Worm (Caenorhabditis elegans) whole organism, L1 larva: ENCODE measurements around the gene msp-74.

Source experiments
- C16A3.4 ChIP-seq: fragments of 150-350 bp; optimal IDR thresholded peaks from 2 replicates; lab custom pipeline; 2014; ENCODE audit warnings: missing biosample characterization, missing genetic modification characterization
- C34B4.2 ChIP-seq: sonication (generic microtip); optimal IDR thresholded peaks from 2 replicates; lab custom pipeline; 2017; ENCODE audit warnings: mild to moderate bottlenecking, missing genetic modification characterization, missing compliant biosample characterization
- F16B12.6 ChIP-seq: fragments of 150-350 bp; optimal IDR thresholded peaks from 2 replicates; lab custom pipeline; 2014; ENCODE audit warnings: missing biosample characterization, missing genetic modification characterization
- Y116A8C.19 ChIP-seq: sonication (generic microtip); optimal IDR thresholded peaks from 2 replicates; lab custom pipeline; 2016; ENCODE audit warnings: missing compliant biosample characterization, missing genetic modification characterization, borderline replicate concordance
- aha-1 ChIP-seq: fragments of 150-350 bp; optimal IDR thresholded peaks from 2 replicates; lab custom pipeline; 2014; ENCODE audit warnings: missing biosample characterization, missing genetic modification characterization
- ama-1 ChIP-seq: fragments of 150-350 bp; optimal IDR thresholded peaks from 2 replicates; lab custom pipeline; 2014
- blmp-1 ChIP-seq: fragments of 150-350 bp; optimal IDR thresholded peaks from 2 replicates; lab custom pipeline; 2014; ENCODE audit warnings: missing biosample characterization, missing genetic modification characterization
- ceh-63 ChIP-seq: fragments of 200-800 bp; sonication (Bioruptor generic); optimal IDR thresholded peaks from 2 replicates; lab custom pipeline; 2018; ENCODE audit warnings: mild to moderate bottlenecking, missing genetic modification characterization, missing compliant biosample characterization
- ceh-82 ChIP-seq, 3 experiments: fragments of 150-350 bp in 1 of 3; sonication (generic microtip) in 2 of 3; optimal IDR thresholded peaks; 2 replicates each; lab custom pipeline; 2014 to 2017; ENCODE audit warnings: missing biosample characterization in 3 of 3, missing genetic modification characterization in 3 of 3
- ceh-90 ChIP-seq: sonication (generic microtip); optimal IDR thresholded peaks from 2 replicates; lab custom pipeline; 2016; ENCODE audit warnings: missing genetic modification characterization, missing compliant biosample characterization
- dpl-1 ChIP-seq, 3 experiments: fragments of 150-350 bp in 2 of 3; sonication (generic microtip) in 1 of 3; optimal IDR thresholded peaks; 2 replicates each; lab custom pipeline; 2014 to 2017; ENCODE audit warnings: missing biosample characterization in 3 of 3, missing genetic modification characterization in 3 of 3, missing genetic modification reagents in 3 of 3
- dsc-1 ChIP-seq: sonication (generic microtip); optimal IDR thresholded peaks from 2 replicates; lab custom pipeline; 2016; ENCODE audit warnings: mild to moderate bottlenecking, missing genetic modification characterization, missing compliant biosample characterization
- efl-1 ChIP-seq, 4 experiments: fragments of 150-350 bp; optimal IDR thresholded peaks in 3 of 4; peaks in 1 of 4; 1 replicate in 1 of 4; 2 replicates in 3 of 4; lab custom pipeline; 2014; ENCODE audit warnings: missing biosample characterization in 2 of 4, missing genetic modification characterization in 2 of 4, missing genetic modification reagents in 2 of 4
- egl-13 ChIP-seq: sonication (generic microtip); optimal IDR thresholded peaks from 2 replicates; lab custom pipeline; 2016; ENCODE audit warnings: missing genotype, missing genetic modification reagents, missing genetic modification characterization, missing compliant biosample characterization
- elt-2 ChIP-seq: sonication (generic microtip); optimal IDR thresholded peaks from 2 replicates; lab custom pipeline; 2016; ENCODE audit warnings: missing genetic modification characterization, mild to moderate bottlenecking, inconsistent platforms, missing compliant biosample characterization, missing genetic modification reagents
- ets-5 ChIP-seq: fragments of 200-800 bp; sonication (Bioruptor generic); IDR thresholded peaks from 2 replicates; pipeline ENCODE4 v1.3.6; 2022; ENCODE audit warnings: missing genetic modification characterization, missing compliant biosample characterization
- fkh-10 ChIP-seq: sonication (generic microtip); optimal IDR thresholded peaks from 2 replicates; lab custom pipeline; 2017; ENCODE audit warnings: missing biosample characterization, missing genetic modification reagents, missing genetic modification characterization
- fkh-4 ChIP-seq: sonication (generic microtip); optimal IDR thresholded peaks from 2 replicates; lab custom pipeline; 2016; ENCODE audit warnings: missing compliant biosample characterization, missing genetic modification characterization, borderline replicate concordance
- fkh-8 ChIP-seq: sonication (generic microtip); optimal IDR thresholded peaks from 2 replicates; lab custom pipeline; 2016; ENCODE audit warnings: mild to moderate bottlenecking, missing genetic modification characterization, missing compliant biosample characterization
- fos-1 ChIP-seq: fragments of 150-350 bp; optimal IDR thresholded peaks from 2 replicates; lab custom pipeline; 2014; ENCODE audit warnings: missing biosample characterization, missing genetic modification characterization
- grh-1 ChIP-seq: fragments of 200-800 bp; sonication (Bioruptor generic); IDR thresholded peaks from 2 replicates; pipeline ENCODE4 v1.3.6; 2022; ENCODE audit warnings: missing genetic modification reagents, missing genetic modification characterization, missing compliant biosample characterization
- hlh-4 ChIP-seq: sonication (generic microtip); optimal IDR thresholded peaks from 2 replicates; lab custom pipeline; 2016; ENCODE audit warnings: mild to moderate bottlenecking, missing genetic modification characterization, missing compliant biosample characterization
- jun-1 ChIP-seq: fragments of 150-350 bp; optimal IDR thresholded peaks from 2 replicates; lab custom pipeline; 2014; ENCODE audit warnings: missing biosample characterization, missing genetic modification reagents, missing genetic modification characterization
- lin-15B ChIP-seq: fragments of 150-350 bp; sonication (generic microtip); optimal IDR thresholded peaks from 3 replicates; lab custom pipeline; 2014; ENCODE audit warnings: missing biosample characterization, missing genetic modification characterization
- lin-35 ChIP-seq, 2 experiments: fragments of 150-350 bp; optimal IDR thresholded peaks; 2 replicates each; lab custom pipeline; 2014; ENCODE audit warnings: missing biosample characterization in 2 of 2, missing genetic modification characterization in 2 of 2, missing genetic modification reagents in 2 of 2
- lir-3 ChIP-seq: sonication (generic microtip); optimal IDR thresholded peaks from 2 replicates; lab custom pipeline; 2016; ENCODE audit warnings: mild to moderate bottlenecking, missing genetic modification characterization, moderate library complexity, missing compliant biosample characterization; ENCODE audit not compliant: poor library complexity
- mef-2 ChIP-seq: fragments of 150-350 bp; optimal IDR thresholded peaks from 2 replicates; lab custom pipeline; 2014; ENCODE audit warnings: missing biosample characterization, missing genetic modification characterization
- nhr-237 ChIP-seq: fragments of 150-350 bp; optimal IDR thresholded peaks from 2 replicates; lab custom pipeline; 2014; ENCODE audit warnings: missing biosample characterization, missing genetic modification characterization
- nhr-47 ChIP-seq: sonication (generic microtip); optimal IDR thresholded peaks from 2 replicates; lab custom pipeline; 2016; ENCODE audit warnings: mild to moderate bottlenecking, missing genetic modification characterization, moderate library complexity, missing compliant biosample characterization
- nhr-71 ChIP-seq: sonication (generic microtip); optimal IDR thresholded peaks from 2 replicates; lab custom pipeline; 2016; ENCODE audit warnings: mild to moderate bottlenecking, missing genetic modification characterization, moderate library complexity, missing compliant biosample characterization
- nhr-76 ChIP-seq: sonication (generic microtip); optimal IDR thresholded peaks from 2 replicates; lab custom pipeline; 2017; ENCODE audit warnings: missing biosample characterization, missing genetic modification characterization
- nhr-85 ChIP-seq: sonication (generic microtip); peaks from one replicate; lab custom pipeline; 2016; ENCODE audit warnings: missing genetic modification characterization, inconsistent platforms, missing compliant biosample characterization
- nhr-90 ChIP-seq: sonication (generic microtip); optimal IDR thresholded peaks from 2 replicates; lab custom pipeline; 2016; ENCODE audit warnings: mild to moderate bottlenecking, missing genetic modification characterization, missing compliant biosample characterization; ENCODE audit not compliant: poor library complexity
- pag-3 ChIP-seq: sonication (generic microtip); optimal IDR thresholded peaks from 2 replicates; lab custom pipeline; 2017; ENCODE audit warnings: missing genetic modification characterization, mild to moderate bottlenecking, missing compliant biosample characterization, antibody characterized with exemption, borderline replicate concordance; ENCODE audit not compliant: insufficient read depth
- pax-3 ChIP-seq: fragments of 200-800 bp; sonication (Bioruptor generic); optimal IDR thresholded peaks from 2 replicates; lab custom pipeline; 2018; ENCODE audit warnings: mild to moderate bottlenecking, missing genetic modification characterization, moderate library complexity, missing compliant biosample characterization
- pqm-1 ChIP-seq: sonication (generic microtip); optimal IDR thresholded peaks from 3 replicates; lab custom pipeline; 2017; ENCODE audit warnings: missing biosample characterization, missing genetic modification characterization
- skn-1 ChIP-seq: fragments of 150-350 bp; optimal IDR thresholded peaks from 2 replicates; lab custom pipeline; 2014; ENCODE audit warnings: missing biosample characterization, missing genetic modification characterization
- snu-23 ChIP-seq: sonication (generic microtip); optimal IDR thresholded peaks from 2 replicates; lab custom pipeline; 2016; ENCODE audit warnings: missing genetic modification characterization, missing compliant biosample characterization
- sptf-1 ChIP-seq: fragments of 150-350 bp; optimal IDR thresholded peaks from 2 replicates; lab custom pipeline; 2014; ENCODE audit warnings: missing biosample characterization, missing genetic modification characterization
- swsn-7 ChIP-seq: sonication (generic microtip); optimal IDR thresholded peaks from 2 replicates; lab custom pipeline; 2016; ENCODE audit warnings: missing genetic modification characterization, missing compliant biosample characterization
- unc-130 ChIP-seq: fragments of 150-350 bp; optimal IDR thresholded peaks from 2 replicates; lab custom pipeline; 2017; ENCODE audit warnings: missing biosample characterization, missing genetic modification characterization, inconsistent platforms
- unc-62 ChIP-seq: fragments of 150-350 bp; optimal IDR thresholded peaks from 2 replicates; lab custom pipeline; 2014; ENCODE audit warnings: missing biosample characterization, missing genetic modification reagents, missing genetic modification characterization
- unc-86 ChIP-seq: sonication (generic microtip); optimal IDR thresholded peaks from 2 replicates; lab custom pipeline; 2016; ENCODE audit warnings: missing genetic modification characterization, missing compliant biosample characterization
- zag-1 ChIP-seq: fragments of 150-350 bp; optimal IDR thresholded peaks from 2 replicates; lab custom pipeline; 2014; ENCODE audit warnings: missing biosample characterization, missing genetic modification characterization
- ztf-4 ChIP-seq: fragments of 150-350 bp; optimal IDR thresholded peaks from 2 replicates; lab custom pipeline; 2014; ENCODE audit warnings: missing biosample characterization, missing genetic modification characterization

The msp-74 gene

ce11 chrII:5071265-5071664 lies 43.9 kb downstream of the msp-74 start, which contains the start of gene C27A2.7:
TSS of gene C27A2.7 (minus strand) at chrII:5071365.
- TF ChIP-seq unc-86 (tag; lab: Kevin White, UChicago) (no peak), pag-3 (tag; lab: Kevin White, UChicago) (no peak), mef-2 (no peak), jun-1 (tag; lab: Kevin White, UChicago) (no peak), ets-5 (no peak), ceh-90 (no peak), zag-1 (tag; lab: Kevin White, UChicago) (no peak), hlh-4 (tag; lab: Kevin White, UChicago) (no peak)

- TF ChIP-seq fkh-4 (tag; lab: Kevin White, UChicago) (no peak), unc-62 (no peak), C34B4.2 (tag; lab: Kevin White, UChicago) (no peak), lin-15B (no peak), skn-1 (tag; lab: Kevin White, UChicago) (no peak), dpl-1 (GFP tag; optimal IDR thresholded peaks at IDR 0.05; lab: Kevin White, UChicago) (no peak)
- TF ChIP-seq, all 84 proteins: peak for 0
Measured at ce11 chrII:5069525-5069924, 45.6 kb downstream of the msp-74 start, which contains the start of gene idpb-2. TSS of gene idpb-2 (minus strand) at chrII:5069625.

DNA sequence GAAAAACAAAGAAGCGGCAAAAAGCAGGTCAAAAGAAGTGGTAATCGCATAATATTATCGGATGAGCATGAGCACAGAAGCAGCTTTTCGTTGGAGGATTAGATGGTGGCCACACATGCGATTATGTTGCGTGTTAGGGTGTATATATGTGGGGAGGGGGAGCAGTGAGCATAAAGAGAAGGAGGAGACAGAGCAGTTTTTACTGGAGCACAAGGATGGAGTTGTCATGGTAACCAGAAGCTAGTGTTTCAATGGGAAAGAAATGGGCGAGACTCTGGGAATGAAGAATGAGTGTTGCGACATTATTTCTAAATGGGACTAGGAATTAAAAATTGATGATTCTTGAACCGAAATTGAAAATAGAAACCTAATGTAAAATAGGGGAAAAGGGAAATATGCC lies 47.2 kb downstream of the msp-74 start, which contains the start of gene C27A2.8:
C27A2.8 (minus strand) TSS at position 117 of the 400 bp plus-strand sequence.
- TF ChIP-seq fkh-8 (tag; lab: Kevin White, UChicago) (peak; percentile 76), jun-1 (tag; lab: Kevin White, UChicago) (no peak), dsc-1 (tag; lab: Kevin White, UChicago) (peak; percentile 64), lin-35 (GFP tag; optimal IDR thresholded peaks at IDR 0.05; lab: Kevin White, UChicago) (no peak), nhr-237 (no peak), nhr-47 (no peak), blmp-1 (tag; lab: Kevin White, UChicago) (no peak), egl-13 (peak; percentile 42), nhr-85 (no peak)

ce11 chrII:5066967-5067366 lies 48.2 kb downstream of the msp-74 start:
- TF ChIP-seq ztf-4 (tag; lab: Kevin White, UChicago): no peak
- no peak for TF ChIP-seq unc-130
- no peak for TF ChIP-seq aha-1 (tag; lab: Kevin White, UChicago)
- TF ChIP-seq blmp-1 (tag; lab: Kevin White, UChicago): no peak
- no peak for TF ChIP-seq C16A3.4 (tag; lab: Kevin White, UChicago)
- TF ChIP-seq pag-3 (tag; lab: Kevin White, UChicago): no peak
- no peak for TF ChIP-seq fkh-10
- peak; percentile 92 for TF ChIP-seq dsc-1 (tag; lab: Kevin White, UChicago)
- TF ChIP-seq pqm-1 (tag; lab: Kevin White, UChicago): no peak
- TF ChIP-seq ets-5: no peak
- TF ChIP-seq hlh-4 (tag; lab: Kevin White, UChicago): no peak
- TF ChIP-seq ceh-63 (GFP tag; lab: Kevin White, UChicago): no peak
- TF ChIP-seq mef-2: no peak
- TF ChIP-seq ama-1 (lab: Kevin White, UChicago): no peak
- TF ChIP-seq swsn-7 (tag; lab: Kevin White, UChicago): no peak
- TF ChIP-seq nhr-76 (tag; lab: Kevin White, UChicago): no peak
- no peak for TF ChIP-seq elt-2
- no peak for TF ChIP-seq lin-15B
- no peak for TF ChIP-seq F16B12.6 (tag; lab: Kevin White, UChicago)
- TF ChIP-seq dpl-1 (GFP tag; optimal IDR thresholded peaks at IDR 0.05; lab: Kevin White, UChicago): no peak
- TF ChIP-seq grh-1 (GFP tag; lab: Robert Waterston, UW): no peak
- no peak for TF ChIP-seq lin-35 (GFP tag; optimal IDR thresholded peaks at IDR 0.05; lab: Kevin White, UChicago)
- no peak for TF ChIP-seq nhr-85
- TF ChIP-seq ceh-82 (tag; optimal IDR thresholded peaks at IDR 0.05; lab: Kevin White, UChicago): no peak
- no peak for TF ChIP-seq fkh-4 (tag; lab: Kevin White, UChicago)
- TF ChIP-seq sptf-1: no peak
- TF ChIP-seq nhr-90 (tag; lab: Kevin White, UChicago): no peak
- TF ChIP-seq nhr-71: peak; percentile 8
- TF ChIP-seq lir-3 (tag; lab: Kevin White, UChicago): no peak
- no peak for TF ChIP-seq Y116A8C.19 (tag; lab: Kevin White, UChicago)
- no peak for TF ChIP-seq fkh-8 (tag; lab: Kevin White, UChicago)
- peak; percentile 26 for TF ChIP-seq nhr-47
- TF ChIP-seq efl-1 (optimal IDR thresholded peaks at IDR 0.05; lab: Kevin White, UChicago): no peak
- no peak for TF ChIP-seq efl-1 (GFP tag; optimal IDR thresholded peaks at IDR 0.05 in 1 of 2; lab: Kevin White, UChicago)
- TF ChIP-seq fos-1 (tag; lab: Kevin White, UChicago): no peak
- peak; percentile 33 for TF ChIP-seq pax-3 (tag; lab: Kevin White, UChicago)
- TF ChIP-seq snu-23 (GFP tag; lab: Kevin White, UChicago): no peak
